Worm (Caenorhabditis elegans) whole organism, L1 larva: ENCODE data around the gene F19C6.5.

Experiments
- C34B4.2 ChIP-seq: sonication (generic microtip); optimal IDR thresholded peaks from 2 replicates; lab custom pipeline; 2017; ENCODE audit warnings: mild to moderate bottlenecking, missing genetic modification characterization, missing compliant biosample characterization
- F16B12.6 ChIP-seq: fragments of 150-350 bp; optimal IDR thresholded peaks from 2 replicates; lab custom pipeline; 2014; ENCODE audit warnings: missing biosample characterization, missing genetic modification characterization
- Y116A8C.19 ChIP-seq: sonication (generic microtip); optimal IDR thresholded peaks from 2 replicates; lab custom pipeline; 2016; ENCODE audit warnings: missing compliant biosample characterization, missing genetic modification characterization, borderline replicate concordance
- aly-2 ChIP-seq: fragments of 150-350 bp; optimal IDR thresholded peaks from 2 replicates; lab custom pipeline; 2014; ENCODE audit warnings: missing biosample characterization, missing genetic modification characterization
- ceh-63 ChIP-seq: fragments of 200-800 bp; sonication (Bioruptor generic); optimal IDR thresholded peaks from 2 replicates; lab custom pipeline; 2018; ENCODE audit warnings: mild to moderate bottlenecking, missing genetic modification characterization, missing compliant biosample characterization
- ceh-82 ChIP-seq, 3 experiments: fragments of 150-350 bp in 1 of 3; sonication (generic microtip) in 2 of 3; optimal IDR thresholded peaks; 2 replicates each; lab custom pipeline; 2014 to 2017; ENCODE audit warnings: missing biosample characterization in 3 of 3, missing genetic modification characterization in 3 of 3
- ceh-88 ChIP-seq: fragments of 200-800 bp; sonication (Bioruptor generic); IDR thresholded peaks from 2 replicates; pipeline ENCODE4 v1.3.6; 2022; ENCODE audit warnings: missing genetic modification characterization, missing compliant biosample characterization
- ceh-90 ChIP-seq: sonication (generic microtip); optimal IDR thresholded peaks from 2 replicates; lab custom pipeline; 2016; ENCODE audit warnings: missing genetic modification characterization, missing compliant biosample characterization
- ces-1 ChIP-seq: fragments of 150-350 bp; optimal IDR thresholded peaks from 2 replicates; lab custom pipeline; 2014; ENCODE audit warnings: missing biosample characterization, missing genetic modification reagents, missing genetic modification characterization
- efl-1 ChIP-seq, 4 experiments: fragments of 150-350 bp; optimal IDR thresholded peaks in 3 of 4; peaks in 1 of 4; 1 replicate in 1 of 4; 2 replicates in 3 of 4; lab custom pipeline; 2014; ENCODE audit warnings: missing biosample characterization in 2 of 4, missing genetic modification characterization in 2 of 4, missing genetic modification reagents in 2 of 4
- efl-3 ChIP-seq: fragments of 200-800 bp; sonication (Bioruptor generic); optimal IDR thresholded peaks from 2 replicates; lab custom pipeline; 2018; ENCODE audit warnings: mild to moderate bottlenecking, missing genetic modification characterization, missing compliant biosample characterization
- egl-27 ChIP-seq, 2 experiments: fragments of 150-350 bp in 1 of 2; sonication (generic microtip); optimal IDR thresholded peaks; 3 replicates each; lab custom pipeline; 2017 to 2018; ENCODE audit warnings: missing biosample characterization in 2 of 2, missing genetic modification characterization in 2 of 2, missing genetic modification reagents in 2 of 2
- elt-2 ChIP-seq: sonication (generic microtip); optimal IDR thresholded peaks from 2 replicates; lab custom pipeline; 2016; ENCODE audit warnings: missing genetic modification characterization, mild to moderate bottlenecking, inconsistent platforms, missing compliant biosample characterization, missing genetic modification reagents
- elt-3 ChIP-seq, 6 experiments: fragments of 150-350 bp in 1 of 6; sonication (generic microtip); optimal IDR thresholded peaks; 2 replicates each; lab custom pipeline; 2017 to 2018; ENCODE audit warnings: missing biosample characterization in 6 of 6, missing genetic modification characterization in 6 of 6, inconsistent platforms in 1 of 6
- fkh-10 ChIP-seq: sonication (generic microtip); optimal IDR thresholded peaks from 2 replicates; lab custom pipeline; 2017; ENCODE audit warnings: missing biosample characterization, missing genetic modification reagents, missing genetic modification characterization
- fkh-8 ChIP-seq: sonication (generic microtip); optimal IDR thresholded peaks from 2 replicates; lab custom pipeline; 2016; ENCODE audit warnings: mild to moderate bottlenecking, missing genetic modification characterization, missing compliant biosample characterization
- fos-1 ChIP-seq: fragments of 150-350 bp; optimal IDR thresholded peaks from 2 replicates; lab custom pipeline; 2014; ENCODE audit warnings: missing biosample characterization, missing genetic modification characterization
- grh-1 ChIP-seq: fragments of 200-800 bp; sonication (Bioruptor generic); IDR thresholded peaks from 2 replicates; pipeline ENCODE4 v1.3.6; 2022; ENCODE audit warnings: missing genetic modification reagents, missing genetic modification characterization, missing compliant biosample characterization
- hlh-17 ChIP-seq: fragments of 200-800 bp; sonication (Bioruptor generic); optimal IDR thresholded peaks from 2 replicates; lab custom pipeline; 2018; ENCODE audit warnings: missing genetic modification characterization, mild to moderate bottlenecking, missing compliant biosample characterization, moderate library complexity, borderline replicate concordance
- hlh-4 ChIP-seq: sonication (generic microtip); optimal IDR thresholded peaks from 2 replicates; lab custom pipeline; 2016; ENCODE audit warnings: mild to moderate bottlenecking, missing genetic modification characterization, missing compliant biosample characterization
- irx-1 ChIP-seq: sonication (generic microtip); optimal IDR thresholded peaks from 2 replicates; lab custom pipeline; 2016; ENCODE audit warnings: missing genetic modification characterization, missing compliant biosample characterization
- isw-1 ChIP-seq: fragments of 200-800 bp; sonication (Bioruptor generic); IDR thresholded peaks from 2 replicates; pipeline ENCODE4 v1.3.6; 2022; ENCODE audit warnings: missing genetic modification characterization, missing compliant biosample characterization
- jun-1 ChIP-seq: fragments of 150-350 bp; optimal IDR thresholded peaks from 2 replicates; lab custom pipeline; 2014; ENCODE audit warnings: missing biosample characterization, missing genetic modification reagents, missing genetic modification characterization
- lin-13 ChIP-seq: fragments of 150-350 bp; optimal IDR thresholded peaks from 2 replicates; lab custom pipeline; 2014; ENCODE audit warnings: missing biosample characterization, missing genetic modification reagents, missing genetic modification characterization
- lin-15B ChIP-seq: fragments of 150-350 bp; sonication (generic microtip); optimal IDR thresholded peaks from 3 replicates; lab custom pipeline; 2014; ENCODE audit warnings: missing biosample characterization, missing genetic modification characterization
- lin-35 ChIP-seq, 2 experiments: fragments of 150-350 bp; optimal IDR thresholded peaks; 2 replicates each; lab custom pipeline; 2014; ENCODE audit warnings: missing biosample characterization in 2 of 2, missing genetic modification characterization in 2 of 2, missing genetic modification reagents in 2 of 2
- lin-39 ChIP-seq: fragments of 150-350 bp; optimal IDR thresholded peaks from 2 replicates; lab custom pipeline; 2014; ENCODE audit warnings: missing biosample characterization, missing genetic modification reagents, missing genetic modification characterization
- lir-3 ChIP-seq: sonication (generic microtip); optimal IDR thresholded peaks from 2 replicates; lab custom pipeline; 2016; ENCODE audit warnings: mild to moderate bottlenecking, missing genetic modification characterization, moderate library complexity, missing compliant biosample characterization; ENCODE audit not compliant: poor library complexity
- mab-9 ChIP-seq: fragments of 200-800 bp; sonication (Bioruptor generic); IDR thresholded peaks from 2 replicates; pipeline ENCODE4 v1.3.6; 2022; ENCODE audit warnings: missing genetic modification reagents, missing genetic modification characterization, missing compliant biosample characterization
- mef-2 ChIP-seq: fragments of 150-350 bp; optimal IDR thresholded peaks from 2 replicates; lab custom pipeline; 2014; ENCODE audit warnings: missing biosample characterization, missing genetic modification characterization
- nhr-12 ChIP-seq: sonication (generic microtip); optimal IDR thresholded peaks from 2 replicates; lab custom pipeline; 2017; ENCODE audit warnings: missing biosample characterization, missing genetic modification characterization
- nhr-20 ChIP-seq: sonication (generic microtip); optimal IDR thresholded peaks from 2 replicates; lab custom pipeline; 2016; ENCODE audit warnings: mild to moderate bottlenecking, missing genetic modification characterization, missing compliant biosample characterization
- nhr-28 ChIP-seq: fragments of 150-350 bp; optimal IDR thresholded peaks from 2 replicates; lab custom pipeline; 2014; ENCODE audit warnings: missing biosample characterization, missing genetic modification characterization
- nhr-76 ChIP-seq: sonication (generic microtip); optimal IDR thresholded peaks from 2 replicates; lab custom pipeline; 2017; ENCODE audit warnings: missing biosample characterization, missing genetic modification characterization
- nhr-77 ChIP-seq: fragments of 150-350 bp; optimal IDR thresholded peaks from 2 replicates; lab custom pipeline; 2014; ENCODE audit warnings: missing biosample characterization, missing genetic modification characterization
- nhr-84 ChIP-seq: sonication (generic microtip); optimal IDR thresholded peaks from 2 replicates; lab custom pipeline; 2017; ENCODE audit warnings: missing biosample characterization, missing genetic modification characterization
- pag-3 ChIP-seq: sonication (generic microtip); optimal IDR thresholded peaks from 2 replicates; lab custom pipeline; 2017; ENCODE audit warnings: missing genetic modification characterization, mild to moderate bottlenecking, missing compliant biosample characterization, antibody characterized with exemption, borderline replicate concordance; ENCODE audit not compliant: insufficient read depth
- pqm-1 ChIP-seq: sonication (generic microtip); optimal IDR thresholded peaks from 3 replicates; lab custom pipeline; 2017; ENCODE audit warnings: missing biosample characterization, missing genetic modification characterization
- rnt-1 ChIP-seq: sonication (generic microtip); optimal IDR thresholded peaks from 2 replicates; lab custom pipeline; 2016; ENCODE audit warnings: mild to moderate bottlenecking, missing genetic modification characterization, moderate library complexity, missing compliant biosample characterization
- skn-1 ChIP-seq: fragments of 150-350 bp; optimal IDR thresholded peaks from 2 replicates; lab custom pipeline; 2014; ENCODE audit warnings: missing biosample characterization, missing genetic modification characterization
- snu-23 ChIP-seq: sonication (generic microtip); optimal IDR thresholded peaks from 2 replicates; lab custom pipeline; 2016; ENCODE audit warnings: missing genetic modification characterization, missing compliant biosample characterization
- sox-4 ChIP-seq: sonication (generic microtip); optimal IDR thresholded peaks from 2 replicates; lab custom pipeline; 2016; ENCODE audit warnings: missing genetic modification characterization, missing compliant biosample characterization
- sptf-1 ChIP-seq: fragments of 150-350 bp; optimal IDR thresholded peaks from 2 replicates; lab custom pipeline; 2014; ENCODE audit warnings: missing biosample characterization, missing genetic modification characterization
- sup-37 ChIP-seq: fragments of 200-800 bp; sonication (Bioruptor generic); optimal IDR thresholded peaks from 2 replicates; lab custom pipeline; 2018; ENCODE audit warnings: mild to moderate bottlenecking, missing genetic modification characterization, missing compliant biosample characterization
- swsn-7 ChIP-seq: sonication (generic microtip); optimal IDR thresholded peaks from 2 replicates; lab custom pipeline; 2016; ENCODE audit warnings: missing genetic modification characterization, missing compliant biosample characterization
- unc-130 ChIP-seq: fragments of 150-350 bp; optimal IDR thresholded peaks from 2 replicates; lab custom pipeline; 2017; ENCODE audit warnings: missing biosample characterization, missing genetic modification characterization, inconsistent platforms
- unc-62 ChIP-seq: fragments of 150-350 bp; optimal IDR thresholded peaks from 2 replicates; lab custom pipeline; 2014; ENCODE audit warnings: missing biosample characterization, missing genetic modification reagents, missing genetic modification characterization
- unc-98 ChIP-seq: fragments of 200-800 bp; sonication (Bioruptor generic); IDR thresholded peaks from 2 replicates; pipeline ENCODE4 v1.3.6; 2022; ENCODE audit warnings: missing genetic modification characterization, missing compliant biosample characterization
- zag-1 ChIP-seq: fragments of 150-350 bp; optimal IDR thresholded peaks from 2 replicates; lab custom pipeline; 2014; ENCODE audit warnings: missing biosample characterization, missing genetic modification characterization
- ztf-11 ChIP-seq, 2 experiments: sonication (generic microtip); optimal IDR thresholded peaks; 2 replicates each; lab custom pipeline; 2016 to 2017; ENCODE audit warnings: missing genetic modification characterization in 2 of 2, missing biosample characterization in 1 of 2, missing compliant biosample characterization in 1 of 2
- ztf-4 ChIP-seq: fragments of 150-350 bp; optimal IDR thresholded peaks from 2 replicates; lab custom pipeline; 2014; ENCODE audit warnings: missing biosample characterization, missing genetic modification characterization

The F19C6.5 gene

ce11 chrX:9999599-10000201 is 15.0 kb upstream of the F19C6.5 start:
- TF ChIP-seq rnt-1 (tag; lab: Kevin White, UChicago) (peak; percentile 73), fkh-8 (peak; percentile 88), efl-1 (optimal IDR thresholded peaks at IDR 0.05; lab: Kevin White, UChicago) (peak; percentile 45 to 50), efl-1 (GFP tag; optimal IDR thresholded peaks at IDR 0.05 in 1 of 2; lab: Kevin White, UChicago) (peak; percentile 9 to 94), lin-13 (GFP tag; lab: Kevin White, UChicago) (peak; percentile 30), efl-3 (GFP tag; lab: Kevin White, UChicago) (no peak), ztf-11 (tag; optimal IDR thresholded peaks at IDR 0.05; lab: Kevin White, UChicago) (peak in 1 of 2 experiments; percentile 24), unc-130 (tag; lab: Kevin White, UChicago) (no peak), nhr-12 (tag; lab: Kevin White, UChicago) (no peak), ceh-90 (tag; lab: Kevin White, UChicago) (no peak), unc-62 (no peak), mef-2 (tag; lab: Kevin White, UChicago) (no peak), nhr-77 (tag; lab: Kevin White, UChicago) (no peak), aly-2 (tag; lab: Kevin White, UChicago) (no peak), nhr-20 (tag; lab: Kevin White, UChicago) (peak; percentile 77), Y116A8C.19 (tag; lab: Kevin White, UChicago) (no peak), ces-1 (GFP tag; lab: Kevin White, UChicago) (no peak), mab-9 (GFP tag; lab: Robert Waterston, UW) (peak; percentile 62), swsn-7 (tag; lab: Kevin White, UChicago) (peak; percentile 79), elt-3 (tag; optimal IDR thresholded peaks at IDR 0.05; lab: Kevin White, UChicago) (peak in 2 of 6 experiments; percentile 35 to 51), F16B12.6 (tag; lab: Kevin White, UChicago) (no peak), sup-37 (peak; percentile 4), irx-1 (tag; lab: Kevin White, UChicago) (peak; percentile 77), isw-1 (peak; percentile 53; the same call in 1 of the 2 replicates), lin-15B (no peak), sptf-1 (tag; lab: Kevin White, UChicago) (no peak), lin-39 (tag; lab: Kevin White, UChicago) (no peak), fkh-10 (GFP tag; lab: Kevin White, UChicago) (peak; percentile 56), ceh-63 (GFP tag; lab: Kevin White, UChicago) (no peak), ceh-82 (tag; optimal IDR thresholded peaks at IDR 0.05; lab: Kevin White, UChicago) (peak; percentile 27 to 75 (median 36)), C34B4.2 (tag; lab: Kevin White, UChicago) (no peak), jun-1 (tag; lab: Kevin White, UChicago) (no peak), ceh-88 (GFP tag; lab: Robert Waterston, UW) (peak; percentile 16; the same call in 1 of the 2 replicates), nhr-84 (no peak), nhr-76 (tag; lab: Kevin White, UChicago) (no peak), hlh-4 (tag; lab: Kevin White, UChicago) (no peak), egl-27 (tag; optimal IDR thresholded peaks at IDR 0.05; lab: Kevin White, UChicago) (peak in 1 of 2 experiments; percentile 28), pqm-1 (tag; lab: Kevin White, UChicago) (no peak), unc-98 (GFP tag; lab: Robert Waterston, UW) (no peak), sox-4 (tag; lab: Kevin White, UChicago) (no peak), zag-1 (tag; lab: Kevin White, UChicago) (no peak), ztf-4 (tag; lab: Kevin White, UChicago) (peak; percentile 67), lir-3 (peak; percentile 20), nhr-28 (tag; lab: Kevin White, UChicago) (no peak), fos-1 (tag; lab: Kevin White, UChicago) (no peak), hlh-17 (GFP tag; lab: Kevin White, UChicago) (no peak), grh-1 (GFP tag; lab: Robert Waterston, UW) (peak; percentile 58), elt-2 (tag; lab: Kevin White, UChicago) (no peak), snu-23 (GFP tag; lab: Kevin White, UChicago) (peak; percentile 74), skn-1 (tag; lab: Kevin White, UChicago) (peak; percentile 39), pag-3 (no peak), lin-35 (GFP tag; optimal IDR thresholded peaks at IDR 0.05; lab: Kevin White, UChicago) (peak; percentile 33 to 57)
